Worm (Caenorhabditis elegans) whole organism, L1 larva: ENCODE results near the gene adss-1.

Source experiments
- C04F5.9 ChIP-seq: sonication (generic microtip); optimal IDR thresholded peaks from 2 replicates; lab custom pipeline; 2016; ENCODE audit warnings: missing genetic modification characterization, missing compliant biosample characterization
- C34B4.2 ChIP-seq: sonication (generic microtip); optimal IDR thresholded peaks from 2 replicates; lab custom pipeline; 2017; ENCODE audit warnings: mild to moderate bottlenecking, missing genetic modification characterization, missing compliant biosample characterization
- F16B12.6 ChIP-seq: fragments of 150-350 bp; optimal IDR thresholded peaks from 2 replicates; lab custom pipeline; 2014; ENCODE audit warnings: missing biosample characterization, missing genetic modification characterization
- Y116A8C.19 ChIP-seq: sonication (generic microtip); optimal IDR thresholded peaks from 2 replicates; lab custom pipeline; 2016; ENCODE audit warnings: missing compliant biosample characterization, missing genetic modification characterization, borderline replicate concordance
- aly-2 ChIP-seq: fragments of 150-350 bp; optimal IDR thresholded peaks from 2 replicates; lab custom pipeline; 2014; ENCODE audit warnings: missing biosample characterization, missing genetic modification characterization
- ama-1 ChIP-seq: fragments of 150-350 bp; optimal IDR thresholded peaks from 2 replicates; lab custom pipeline; 2014
- ceh-63 ChIP-seq: fragments of 200-800 bp; sonication (Bioruptor generic); optimal IDR thresholded peaks from 2 replicates; lab custom pipeline; 2018; ENCODE audit warnings: mild to moderate bottlenecking, missing genetic modification characterization, missing compliant biosample characterization
- ceh-8 ChIP-seq: fragments of 200-800 bp; sonication (Bioruptor generic); optimal IDR thresholded peaks from 2 replicates; lab custom pipeline; 2018; ENCODE audit warnings: mild to moderate bottlenecking, missing genetic modification characterization, moderate library complexity, missing compliant biosample characterization
- ces-1 ChIP-seq: fragments of 150-350 bp; optimal IDR thresholded peaks from 2 replicates; lab custom pipeline; 2014; ENCODE audit warnings: missing biosample characterization, missing genetic modification reagents, missing genetic modification characterization
- dsc-1 ChIP-seq: sonication (generic microtip); optimal IDR thresholded peaks from 2 replicates; lab custom pipeline; 2016; ENCODE audit warnings: mild to moderate bottlenecking, missing genetic modification characterization, missing compliant biosample characterization
- efl-1 ChIP-seq, 4 experiments: fragments of 150-350 bp; optimal IDR thresholded peaks in 3 of 4; peaks in 1 of 4; 1 replicate in 1 of 4; 2 replicates in 3 of 4; lab custom pipeline; 2014; ENCODE audit warnings: missing biosample characterization in 2 of 4, missing genetic modification characterization in 2 of 4, missing genetic modification reagents in 2 of 4
- egl-27 ChIP-seq, 2 experiments: fragments of 150-350 bp in 1 of 2; sonication (generic microtip); optimal IDR thresholded peaks; 3 replicates each; lab custom pipeline; 2017 to 2018; ENCODE audit warnings: missing biosample characterization in 2 of 2, missing genetic modification characterization in 2 of 2, missing genetic modification reagents in 2 of 2
- elt-2 ChIP-seq: sonication (generic microtip); optimal IDR thresholded peaks from 2 replicates; lab custom pipeline; 2016; ENCODE audit warnings: missing genetic modification characterization, mild to moderate bottlenecking, inconsistent platforms, missing compliant biosample characterization, missing genetic modification reagents
- elt-3 ChIP-seq, 6 experiments: fragments of 150-350 bp in 1 of 6; sonication (generic microtip); optimal IDR thresholded peaks; 2 replicates each; lab custom pipeline; 2017 to 2018; ENCODE audit warnings: missing biosample characterization in 6 of 6, missing genetic modification characterization in 6 of 6, inconsistent platforms in 1 of 6
- ets-5 ChIP-seq: fragments of 200-800 bp; sonication (Bioruptor generic); IDR thresholded peaks from 2 replicates; pipeline ENCODE4 v1.3.6; 2022; ENCODE audit warnings: missing genetic modification characterization, missing compliant biosample characterization
- fkh-8 ChIP-seq: sonication (generic microtip); optimal IDR thresholded peaks from 2 replicates; lab custom pipeline; 2016; ENCODE audit warnings: mild to moderate bottlenecking, missing genetic modification characterization, missing compliant biosample characterization
- grh-1 ChIP-seq: fragments of 200-800 bp; sonication (Bioruptor generic); IDR thresholded peaks from 2 replicates; pipeline ENCODE4 v1.3.6; 2022; ENCODE audit warnings: missing genetic modification reagents, missing genetic modification characterization, missing compliant biosample characterization
- hlh-4 ChIP-seq: sonication (generic microtip); optimal IDR thresholded peaks from 2 replicates; lab custom pipeline; 2016; ENCODE audit warnings: mild to moderate bottlenecking, missing genetic modification characterization, missing compliant biosample characterization
- hpl-2 ChIP-seq: fragments of 150-350 bp; optimal IDR thresholded peaks from 2 replicates; lab custom pipeline; 2014; ENCODE audit warnings: missing biosample characterization, missing genetic modification reagents, missing genetic modification characterization
- jun-1 ChIP-seq: fragments of 150-350 bp; optimal IDR thresholded peaks from 2 replicates; lab custom pipeline; 2014; ENCODE audit warnings: missing biosample characterization, missing genetic modification reagents, missing genetic modification characterization
- lin-13 ChIP-seq: fragments of 150-350 bp; optimal IDR thresholded peaks from 2 replicates; lab custom pipeline; 2014; ENCODE audit warnings: missing biosample characterization, missing genetic modification reagents, missing genetic modification characterization
- lin-14 ChIP-seq: fragments of 200-800 bp; sonication (Bioruptor generic); optimal IDR thresholded peaks from 2 replicates; lab custom pipeline; 2018; ENCODE audit warnings: mild to moderate bottlenecking, missing genetic modification characterization, moderate library complexity, missing compliant biosample characterization
- lin-35 ChIP-seq, 2 experiments: fragments of 150-350 bp; optimal IDR thresholded peaks; 2 replicates each; lab custom pipeline; 2014; ENCODE audit warnings: missing biosample characterization in 2 of 2, missing genetic modification characterization in 2 of 2, missing genetic modification reagents in 2 of 2
- lir-3 ChIP-seq: sonication (generic microtip); optimal IDR thresholded peaks from 2 replicates; lab custom pipeline; 2016; ENCODE audit warnings: mild to moderate bottlenecking, missing genetic modification characterization, moderate library complexity, missing compliant biosample characterization; ENCODE audit not compliant: poor library complexity
- lsy-2 ChIP-seq, 2 experiments: fragments of 150-350 bp; optimal IDR thresholded peaks; 2 replicates each; lab custom pipeline; 2014; ENCODE audit warnings: missing biosample characterization in 2 of 2, missing genetic modification characterization in 2 of 2
- mep-1 ChIP-seq: fragments of 150-350 bp; optimal IDR thresholded peaks from 2 replicates; lab custom pipeline; 2014; ENCODE audit warnings: missing biosample characterization, missing genetic modification characterization
- nhr-11 ChIP-seq: fragments of 150-350 bp; optimal IDR thresholded peaks from 2 replicates; lab custom pipeline; 2014; ENCODE audit warnings: missing biosample characterization, missing genetic modification characterization
- nhr-19 ChIP-seq: fragments of 200-800 bp; sonication (Bioruptor generic); conservative IDR thresholded peaks from 2 replicates; pipeline ENCODE4 v1.3.6; 2022; ENCODE audit warnings: missing genetic modification characterization, missing compliant biosample characterization
- nhr-20 ChIP-seq: sonication (generic microtip); optimal IDR thresholded peaks from 2 replicates; lab custom pipeline; 2016; ENCODE audit warnings: mild to moderate bottlenecking, missing genetic modification characterization, missing compliant biosample characterization
- nhr-47 ChIP-seq: sonication (generic microtip); optimal IDR thresholded peaks from 2 replicates; lab custom pipeline; 2016; ENCODE audit warnings: mild to moderate bottlenecking, missing genetic modification characterization, moderate library complexity, missing compliant biosample characterization
- nhr-71 ChIP-seq: sonication (generic microtip); optimal IDR thresholded peaks from 2 replicates; lab custom pipeline; 2016; ENCODE audit warnings: mild to moderate bottlenecking, missing genetic modification characterization, moderate library complexity, missing compliant biosample characterization
- nhr-84 ChIP-seq: sonication (generic microtip); optimal IDR thresholded peaks from 2 replicates; lab custom pipeline; 2017; ENCODE audit warnings: missing biosample characterization, missing genetic modification characterization
- nhr-85 ChIP-seq: sonication (generic microtip); peaks from one replicate; lab custom pipeline; 2016; ENCODE audit warnings: missing genetic modification characterization, inconsistent platforms, missing compliant biosample characterization
- nhr-90 ChIP-seq: sonication (generic microtip); optimal IDR thresholded peaks from 2 replicates; lab custom pipeline; 2016; ENCODE audit warnings: mild to moderate bottlenecking, missing genetic modification characterization, missing compliant biosample characterization; ENCODE audit not compliant: poor library complexity
- pax-3 ChIP-seq: fragments of 200-800 bp; sonication (Bioruptor generic); optimal IDR thresholded peaks from 2 replicates; lab custom pipeline; 2018; ENCODE audit warnings: mild to moderate bottlenecking, missing genetic modification characterization, moderate library complexity, missing compliant biosample characterization
- pqm-1 ChIP-seq: sonication (generic microtip); optimal IDR thresholded peaks from 3 replicates; lab custom pipeline; 2017; ENCODE audit warnings: missing biosample characterization, missing genetic modification characterization
- skn-1 ChIP-seq: fragments of 150-350 bp; optimal IDR thresholded peaks from 2 replicates; lab custom pipeline; 2014; ENCODE audit warnings: missing biosample characterization, missing genetic modification characterization
- snpc-4 ChIP-seq: fragments of 150-350 bp; optimal IDR thresholded peaks from 2 replicates; lab custom pipeline; 2014; ENCODE audit warnings: missing biosample characterization, missing genetic modification characterization
- sup-37 ChIP-seq: fragments of 200-800 bp; sonication (Bioruptor generic); optimal IDR thresholded peaks from 2 replicates; lab custom pipeline; 2018; ENCODE audit warnings: mild to moderate bottlenecking, missing genetic modification characterization, missing compliant biosample characterization
- tbx-2 ChIP-seq: sonication (generic microtip); optimal IDR thresholded peaks from 2 replicates; lab custom pipeline; 2016; ENCODE audit warnings: missing genetic modification characterization, missing compliant biosample characterization
- tlp-1 ChIP-seq: fragments of 150-350 bp; optimal IDR thresholded peaks from 2 replicates; lab custom pipeline; 2014; ENCODE audit warnings: missing biosample characterization, missing genetic modification characterization
- unc-30 ChIP-seq: sonication (generic microtip); optimal IDR thresholded peaks from 2 replicates; lab custom pipeline; 2017; ENCODE audit warnings: missing biosample characterization, missing genetic modification characterization
- unc-62 ChIP-seq: fragments of 150-350 bp; optimal IDR thresholded peaks from 2 replicates; lab custom pipeline; 2014; ENCODE audit warnings: missing biosample characterization, missing genetic modification reagents, missing genetic modification characterization
- xbp-1 ChIP-seq: sonication (generic microtip); optimal IDR thresholded peaks from 2 replicates; lab custom pipeline; 2016; ENCODE audit warnings: missing genetic modification characterization, missing compliant biosample characterization
- zip-4 ChIP-seq: fragments of 200-800 bp; sonication (Bioruptor generic); optimal IDR thresholded peaks from 2 replicates; lab custom pipeline; 2018; ENCODE audit warnings: mild to moderate bottlenecking, missing genetic modification characterization, moderate library complexity, missing compliant biosample characterization
- ztf-4 ChIP-seq: fragments of 150-350 bp; optimal IDR thresholded peaks from 2 replicates; lab custom pipeline; 2014; ENCODE audit warnings: missing biosample characterization, missing genetic modification characterization

adss-1 gene

DNA sequence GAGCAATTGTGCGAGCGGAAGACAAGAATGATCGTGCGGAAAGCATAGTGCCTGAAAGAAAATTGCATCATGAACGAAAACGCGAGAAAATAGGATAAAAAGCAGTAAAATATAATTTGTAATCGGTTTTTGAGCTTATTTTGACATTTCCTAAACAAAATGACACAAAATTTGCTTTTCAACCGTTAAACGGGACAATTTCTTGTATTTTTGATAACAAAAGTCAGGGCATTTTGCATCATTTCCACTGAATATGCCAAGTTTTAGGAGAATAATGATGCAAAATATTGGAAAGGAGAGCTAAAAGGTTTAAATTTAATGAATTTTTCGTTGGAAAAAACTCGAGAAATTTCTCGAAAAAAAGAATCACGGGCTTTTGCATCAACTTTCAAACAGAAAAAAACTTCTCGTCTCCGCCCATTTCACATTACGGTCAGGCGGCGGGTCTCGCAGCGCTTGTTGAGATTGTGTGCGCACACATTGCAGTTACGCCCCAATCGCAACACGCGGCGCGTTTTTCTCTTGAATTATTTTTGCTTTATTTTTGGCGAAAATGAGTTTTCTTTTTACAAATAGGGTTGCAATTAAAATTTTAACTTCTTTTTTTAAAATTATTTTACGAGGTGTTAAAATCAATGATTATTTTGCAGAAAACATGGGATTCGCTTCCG lies 3.6 kb upstream of the adss-1 start, which contains the start of the genes hsp-6 and C37H5.5 (continued):
- TF ChIP-seq ets-5 (GFP tag; lab: Robert Waterston, UW) (no peak), grh-1 (GFP tag; lab: Robert Waterston, UW) (peak; percentile 69), lin-13 (GFP tag; lab: Kevin White, UChicago) (peak; percentile 72), sup-37 (GFP tag; lab: Kevin White, UChicago) (no peak), mep-1 (peak; percentile 83), elt-2 (tag; lab: Kevin White, UChicago) (peak; percentile 14), unc-30 (tag; lab: Kevin White, UChicago) (no peak), fkh-8 (tag; lab: Kevin White, UChicago) (peak; percentile 78), unc-62 (GFP tag; lab: Kevin White, UChicago) (no peak), hlh-4 (no peak), ces-1 (no peak), Y116A8C.19 (tag; lab: Kevin White, UChicago) (no peak), tlp-1 (tag; lab: Kevin White, UChicago) (no peak), nhr-84 (tag; lab: Kevin White, UChicago) (no peak), dsc-1 (tag; lab: Kevin White, UChicago) (peak; percentile 42), xbp-1 (tag; lab: Kevin White, UChicago) (peak; percentile 72)
- TF ChIP-seq, all 84 proteins: peak for 46

DNA sequence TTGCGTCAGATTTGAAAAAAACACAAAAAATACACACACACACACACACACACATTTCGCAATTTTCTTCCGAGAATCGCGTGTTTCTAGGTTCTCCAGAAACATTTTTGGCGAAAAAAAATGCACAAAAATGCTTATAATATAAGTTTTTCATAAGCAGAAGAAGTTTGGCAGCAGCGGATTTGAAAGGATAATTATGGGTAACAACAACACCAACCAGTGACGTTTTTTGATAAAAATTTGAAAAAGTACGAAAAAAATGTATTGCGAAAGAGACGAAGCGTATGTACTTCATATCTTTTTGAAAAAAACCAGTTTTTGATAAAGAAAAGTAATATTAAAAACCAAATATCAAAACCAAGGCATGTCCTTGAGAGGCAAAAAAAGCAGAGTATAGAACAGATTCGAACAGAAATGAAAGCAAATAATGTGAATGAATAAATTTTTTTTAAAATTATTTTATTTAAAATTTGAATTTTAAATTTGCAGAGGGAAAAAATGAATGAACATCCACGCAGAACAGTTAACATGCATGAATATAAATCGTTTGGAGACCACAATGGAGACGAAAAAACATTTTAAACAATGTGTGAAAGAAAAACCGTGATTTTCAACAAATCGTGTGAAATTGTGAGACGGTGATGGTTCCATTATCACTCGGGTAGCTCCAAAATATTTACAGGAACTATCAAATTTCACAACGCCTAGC lies 614 bp upstream of the adss-1 start:
- TF ChIP-seq ceh-63: peak; percentile 2
- TF ChIP-seq snpc-4 (tag; lab: Kevin White, UChicago): no peak
- TF ChIP-seq zip-4 (GFP tag; lab: Kevin White, UChicago): peak; percentile 26
- peak; percentile 13 for TF ChIP-seq lin-13 (GFP tag; lab: Kevin White, UChicago)
- no peak for TF ChIP-seq C34B4.2 (tag; lab: Kevin White, UChicago)
- TF ChIP-seq nhr-90: peak; percentile 72
- no peak for TF ChIP-seq tbx-2
- TF ChIP-seq elt-2 (tag; lab: Kevin White, UChicago): peak; percentile 30
- TF ChIP-seq ama-1 (lab: Kevin White, UChicago): peak; percentile 80
- TF ChIP-seq lir-3 (tag; lab: Kevin White, UChicago): no peak
- peak; percentile 25 for TF ChIP-seq lsy-2 (tag; optimal IDR thresholded peaks at IDR 0.05; lab: Kevin White, UChicago)
- TF ChIP-seq pax-3 (tag; lab: Kevin White, UChicago): peak; percentile 58
- TF ChIP-seq skn-1 (tag; lab: Kevin White, UChicago): peak; percentile 19
- no peak for TF ChIP-seq jun-1 (tag; lab: Kevin White, UChicago)
- no peak for TF ChIP-seq ces-1
- TF ChIP-seq nhr-20 (tag; lab: Kevin White, UChicago): peak; percentile 25
- TF ChIP-seq egl-27 (tag; optimal IDR thresholded peaks at IDR 0.05; lab: Kevin White, UChicago): no peak
- TF ChIP-seq fkh-8 (tag; lab: Kevin White, UChicago): no peak
- TF ChIP-seq nhr-85: peak; percentile 51
- TF ChIP-seq hpl-2 (GFP tag; lab: Kevin White, UChicago): peak; percentile 3
- TF ChIP-seq pqm-1: no peak
- no peak for TF ChIP-seq Y116A8C.19 (tag; lab: Kevin White, UChicago)
- no peak for TF ChIP-seq C04F5.9
- peak; percentile 19 for TF ChIP-seq nhr-47 (tag; lab: Kevin White, UChicago)
- peak; percentile 74 for TF ChIP-seq ztf-4 (tag; lab: Kevin White, UChicago)
- TF ChIP-seq F16B12.6 (tag; lab: Kevin White, UChicago): no peak
- peak; percentile 21 for TF ChIP-seq mep-1
- TF ChIP-seq efl-1 (optimal IDR thresholded peaks at IDR 0.05; lab: Kevin White, UChicago): no peak
- peak in 1 of 2 experiments; percentile 87 for TF ChIP-seq efl-1 (GFP tag; optimal IDR thresholded peaks at IDR 0.05 in 1 of 2; lab: Kevin White, UChicago)
- peak; percentile 24 for TF ChIP-seq nhr-19 (GFP tag; lab: Robert Waterston, UW)
- TF ChIP-seq grh-1 (GFP tag; lab: Robert Waterston, UW): 0 out of 2 replicates have a peak, but pooled peaks have one; percentile 6
- TF ChIP-seq elt-3 (tag; optimal IDR thresholded peaks at IDR 0.05; lab: Kevin White, UChicago): peak in 1 of 6 experiments; percentile 40
- peak; percentile 57 for TF ChIP-seq nhr-71
- peak in 1 of 2 experiments; percentile 10 for TF ChIP-seq lin-35 (GFP tag; optimal IDR thresholded peaks at IDR 0.05; lab: Kevin White, UChicago)
- TF ChIP-seq lin-14: peak; percentile 7
- TF ChIP-seq nhr-11: no peak
- peak; percentile 82 for TF ChIP-seq aly-2
- TF ChIP-seq ceh-8: no peak
- TF ChIP-seq, all 84 proteins: peak for 23
